Worm (Caenorhabditis elegans) whole organism, young adult: ENCODE measurements around the gene sdz-9.

Experiments
- F57C9.4 ChIP-seq: sonication (generic microtip); optimal IDR thresholded peaks from 2 replicates; lab custom pipeline; 2017; ENCODE audit warnings: mild to moderate bottlenecking, missing genetic modification characterization, missing compliant biosample characterization
- ceh-27 ChIP-seq: fragments of 200-800 bp; sonication (Bioruptor generic); optimal IDR thresholded peaks from 2 replicates; lab custom pipeline; 2018; ENCODE audit warnings: mild to moderate bottlenecking, missing genetic modification characterization, moderate library complexity, missing compliant biosample characterization
- him-1 ChIP-seq: sonication (generic microtip); optimal IDR thresholded peaks from 2 replicates; lab custom pipeline; 2016; ENCODE audit warnings: missing genotype, missing genetic modification reagents, missing genetic modification characterization, missing compliant biosample characterization
- lin-40 ChIP-seq: sonication (generic microtip); optimal IDR thresholded peaks from 2 replicates; lab custom pipeline; 2016; ENCODE audit warnings: missing genetic modification characterization, mild to moderate bottlenecking, missing compliant biosample characterization, missing genotype, missing genetic modification reagents

ce11 chrII:2741405-2741804, 32.0 kb downstream of the sdz-9 start:
- TF ChIP-seq him-1 (tag; lab: Kevin White, UChicago) (no peak), lin-40 (no peak), F57C9.4 (tag; lab: Kevin White, UChicago) (no peak), ceh-27 (GFP tag; lab: Kevin White, UChicago) (no peak)
